Worm (Caenorhabditis elegans) whole organism, L4 larva: ENCODE measurements around the gene madf-5.

ENCODE experiments used
- F26F4.8 ChIP-seq: fragments of 200-800 bp; sonication (Bioruptor generic); conservative IDR thresholded peaks from 2 replicates; pipeline ENCODE4 v1.3.6; 2022; ENCODE audit warnings: missing genetic modification characterization, missing compliant biosample characterization
- F49E8.2 ChIP-seq: sonication (generic microtip); optimal IDR thresholded peaks from 2 replicates; lab custom pipeline; 2016; ENCODE audit warnings: missing compliant biosample characterization, mild to moderate bottlenecking, missing genetic modification characterization, borderline replicate concordance
- R02D3.7 ChIP-seq: fragments of 150-350 bp; sonication (generic microtip); optimal IDR thresholded peaks from 3 replicates; lab custom pipeline; 2014; ENCODE audit warnings: missing biosample characterization, missing genetic modification characterization
- T26A8.4 ChIP-seq: fragments of 200-800 bp; sonication (Bioruptor generic); IDR thresholded peaks from 2 replicates; pipeline ENCODE4 v1.3.6; 2022; ENCODE audit warnings: missing genetic modification characterization, missing compliant biosample characterization
- Y48G9A.11 ChIP-seq: fragments of 200-800 bp; sonication (Bioruptor generic); IDR thresholded peaks from 2 replicates; pipeline ENCODE4 v1.3.6; 2022; ENCODE audit warnings: missing genetic modification reagents, missing genetic modification characterization, missing compliant biosample characterization
- attf-4 ChIP-seq: sonication (generic microtip); optimal IDR thresholded peaks from 3 replicates; lab custom pipeline; 2017; ENCODE audit warnings: missing biosample characterization, missing genetic modification characterization
- ceh-28 ChIP-seq: fragments of 150-350 bp; optimal IDR thresholded peaks from 2 replicates; lab custom pipeline; 2014; ENCODE audit warnings: missing biosample characterization, missing genetic modification reagents, missing genetic modification characterization
- ceh-82 ChIP-seq: sonication (generic microtip); optimal IDR thresholded peaks from 2 replicates; lab custom pipeline; 2017; ENCODE audit warnings: missing biosample characterization, missing genetic modification characterization
- cey-2 ChIP-seq: sonication (generic microtip); optimal IDR thresholded peaks from 3 replicates; lab custom pipeline; 2017; ENCODE audit warnings: missing genetic modification characterization, mild to moderate bottlenecking, missing compliant biosample characterization, antibody characterized with exemption, borderline replicate concordance; ENCODE audit not compliant: insufficient read depth
- ctbp-1 ChIP-seq: fragments of 200-800 bp; sonication (Bioruptor generic); IDR thresholded peaks from 2 replicates; pipeline ENCODE4 v1.3.6; 2022; ENCODE audit warnings: missing genetic modification reagents, missing genetic modification characterization, missing compliant biosample characterization
- daf-12 ChIP-seq: fragments of 150-350 bp; optimal IDR thresholded peaks from 2 replicates; lab custom pipeline; 2014; ENCODE audit warnings: missing biosample characterization, missing genetic modification reagents, missing genetic modification characterization
- daf-16 ChIP-seq, 3 experiments: sonication (generic microtip); optimal IDR thresholded peaks; 2 replicates each; lab custom pipeline; 2016 to 2017; ENCODE audit warnings: missing genetic modification characterization in 3 of 3, missing genetic modification reagents in 3 of 3, mild to moderate bottlenecking in 2 of 3, missing compliant biosample characterization in 2 of 3, missing biosample characterization in 1 of 3, moderate library complexity in 1 of 3
- daf-19 ChIP-seq: fragments of 200-800 bp; sonication (Bioruptor generic); conservative IDR thresholded peaks from 2 replicates; pipeline ENCODE4 v1.3.6; 2022; ENCODE audit warnings: missing genetic modification characterization, missing compliant biosample characterization
- dmd-6 ChIP-seq: fragments of 200-800 bp; sonication (Bioruptor generic); IDR thresholded peaks from 2 replicates; pipeline ENCODE4 v1.3.6; 2022; ENCODE audit warnings: missing genetic modification reagents, missing genetic modification characterization, missing compliant biosample characterization
- dpl-1 ChIP-seq: fragments of 150-350 bp; optimal IDR thresholded peaks from 2 replicates; lab custom pipeline; 2014; ENCODE audit warnings: missing biosample characterization, missing genetic modification reagents, missing genetic modification characterization
- egl-27 ChIP-seq: sonication (generic microtip); optimal IDR thresholded peaks from 3 replicates; lab custom pipeline; 2017; ENCODE audit warnings: missing biosample characterization, missing genetic modification reagents, missing genetic modification characterization
- fkh-10 ChIP-seq: fragments of 150-350 bp; optimal IDR thresholded peaks from 2 replicates; lab custom pipeline; 2014; ENCODE audit warnings: missing biosample characterization, missing genetic modification reagents, missing genetic modification characterization
- fos-1 ChIP-seq: fragments of 150-350 bp; optimal IDR thresholded peaks from 2 replicates; lab custom pipeline; 2014; ENCODE audit warnings: missing biosample characterization, missing genetic modification characterization
- hif-1 ChIP-seq, 2 experiments: sonication (generic microtip); optimal IDR thresholded peaks; 2 replicates each; lab custom pipeline; 2016 to 2017; ENCODE audit warnings: missing compliant biosample characterization in 2 of 2, missing genetic modification characterization in 2 of 2, missing genetic modification reagents in 2 of 2, missing genotype in 2 of 2, mild to moderate bottlenecking in 1 of 2
- hlh-11 ChIP-seq: fragments of 200-800 bp; sonication (Bioruptor generic); optimal IDR thresholded peaks from 2 replicates; lab custom pipeline; 2018; ENCODE audit warnings: mild to moderate bottlenecking, missing genetic modification characterization, missing compliant biosample characterization
- jun-1 ChIP-seq: fragments of 150-350 bp; optimal IDR thresholded peaks from 2 replicates; lab custom pipeline; 2014; ENCODE audit warnings: missing biosample characterization, missing genetic modification reagents, missing genetic modification characterization
- lim-7 ChIP-seq: fragments of 200-800 bp; sonication (Bioruptor generic); IDR thresholded peaks from 2 replicates; pipeline ENCODE4 v1.3.6; 2022; ENCODE audit warnings: missing genetic modification characterization, missing compliant biosample characterization
- lin-1 ChIP-seq: fragments of 200-800 bp; sonication (Bioruptor generic); IDR thresholded peaks from 2 replicates; pipeline ENCODE4 v1.3.6; 2022; ENCODE audit warnings: missing genetic modification reagents, missing genetic modification characterization, missing compliant biosample characterization
- lin-13 ChIP-seq: fragments of 150-350 bp; optimal IDR thresholded peaks from 2 replicates; lab custom pipeline; 2014; ENCODE audit warnings: missing biosample characterization, missing genetic modification reagents, missing genetic modification characterization
- lin-39 ChIP-seq: fragments of 150-350 bp; optimal IDR thresholded peaks from 2 replicates; lab custom pipeline; 2014; ENCODE audit warnings: missing biosample characterization, missing genetic modification reagents, missing genetic modification characterization
- lir-3 ChIP-seq: sonication (generic microtip); optimal IDR thresholded peaks from 2 replicates; lab custom pipeline; 2016; ENCODE audit warnings: mild to moderate bottlenecking, missing genetic modification characterization, missing compliant biosample characterization
- mdt-29 ChIP-seq: fragments of 200-800 bp; sonication (Bioruptor generic); IDR thresholded peaks from 2 replicates; pipeline ENCODE4 v1.3.6; 2022; ENCODE audit warnings: missing genetic modification reagents, missing genetic modification characterization, missing compliant biosample characterization
- mep-1 ChIP-seq: fragments of 150-350 bp; sonication (generic microtip); optimal IDR thresholded peaks from 3 replicates; lab custom pipeline; 2014; ENCODE audit warnings: missing biosample characterization, missing genetic modification characterization
- nhr-102 ChIP-seq: sonication (generic microtip); optimal IDR thresholded peaks from 2 replicates; lab custom pipeline; 2016; ENCODE audit warnings: mild to moderate bottlenecking, missing genetic modification characterization, moderate library complexity, missing compliant biosample characterization
- nhr-11 ChIP-seq: fragments of 150-350 bp; optimal IDR thresholded peaks from 2 replicates; lab custom pipeline; 2014; ENCODE audit warnings: missing biosample characterization, missing genetic modification characterization
- nhr-111 ChIP-seq: fragments of 200-800 bp; sonication (Bioruptor generic); optimal IDR thresholded peaks from 2 replicates; lab custom pipeline; 2018; ENCODE audit warnings: mild to moderate bottlenecking, missing genetic modification characterization, missing compliant biosample characterization
- nhr-42 ChIP-seq: fragments of 200-800 bp; sonication (Bioruptor generic); IDR thresholded peaks from 2 replicates; pipeline ENCODE4 v1.3.6; 2022; ENCODE audit warnings: missing genetic modification characterization, missing compliant biosample characterization
- nhr-48 ChIP-seq: sonication (generic microtip); optimal IDR thresholded peaks from 2 replicates; lab custom pipeline; 2016; ENCODE audit warnings: mild to moderate bottlenecking, missing genetic modification characterization, missing compliant biosample characterization
- nhr-76 ChIP-seq: fragments of 150-350 bp; optimal IDR thresholded peaks from 2 replicates; lab custom pipeline; 2014; ENCODE audit warnings: missing biosample characterization, missing genetic modification characterization
- rbr-2 ChIP-seq: sonication (generic microtip); optimal IDR thresholded peaks from 2 replicates; lab custom pipeline; 2016; ENCODE audit warnings: missing genotype, missing genetic modification characterization, missing compliant biosample characterization
- saeg-2 ChIP-seq: fragments of 200-800 bp; sonication (Bioruptor generic); IDR thresholded peaks from 2 replicates; pipeline ENCODE4 v1.3.6; 2022; ENCODE audit warnings: missing genetic modification reagents, missing genetic modification characterization, missing compliant biosample characterization
- unc-39 ChIP-seq: sonication (generic microtip); optimal IDR thresholded peaks from 2 replicates; lab custom pipeline; 2017; ENCODE audit warnings: missing biosample characterization, missing genetic modification characterization
- zfp-2 ChIP-seq: sonication (generic microtip); optimal IDR thresholded peaks from 2 replicates; lab custom pipeline; 2016; ENCODE audit warnings: mild to moderate bottlenecking, missing genetic modification characterization, missing compliant biosample characterization

Gene madf-5

DNA sequence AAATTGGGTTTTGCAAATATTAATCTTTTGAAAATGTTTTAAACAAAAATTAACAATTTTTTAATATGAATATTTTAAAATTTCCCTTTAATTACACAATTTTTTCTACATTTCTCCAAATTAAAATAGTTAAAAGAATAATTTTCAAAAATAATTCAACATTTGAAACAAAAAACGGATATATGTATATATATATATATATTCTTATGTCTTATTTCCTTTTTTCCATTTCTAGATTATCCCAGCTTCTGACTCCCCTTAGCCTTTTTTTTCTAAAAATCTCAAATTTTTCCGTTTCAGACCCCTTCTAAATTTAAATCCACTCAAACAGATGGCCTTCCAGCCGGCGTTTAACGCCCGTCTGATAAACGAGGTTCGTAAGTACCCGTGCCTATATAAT, at the start of gene madf-5:
Gene madf-5, plus strand, starts transcription at position 301 of the 400 bp plus-strand sequence.
- TF ChIP-seq attf-4 (tag; lab: Kevin White, UChicago) (no peak), daf-19 (GFP tag; lab: Robert Waterston, UW) (no peak), nhr-102 (no peak), jun-1 (tag; lab: Kevin White, UChicago) (no peak), ctbp-1 (no peak), rbr-2 (tag; lab: Kevin White, UChicago) (no peak), lin-39 (tag; lab: Kevin White, UChicago) (no peak), Y48G9A.11 (GFP tag; lab: Robert Waterston, UW) (no peak), ceh-28 (tag; lab: Kevin White, UChicago) (no peak), nhr-111 (GFP tag; lab: Kevin White, UChicago) (no peak), hlh-11 (tag; lab: Kevin White, UChicago) (no peak)

DNA sequence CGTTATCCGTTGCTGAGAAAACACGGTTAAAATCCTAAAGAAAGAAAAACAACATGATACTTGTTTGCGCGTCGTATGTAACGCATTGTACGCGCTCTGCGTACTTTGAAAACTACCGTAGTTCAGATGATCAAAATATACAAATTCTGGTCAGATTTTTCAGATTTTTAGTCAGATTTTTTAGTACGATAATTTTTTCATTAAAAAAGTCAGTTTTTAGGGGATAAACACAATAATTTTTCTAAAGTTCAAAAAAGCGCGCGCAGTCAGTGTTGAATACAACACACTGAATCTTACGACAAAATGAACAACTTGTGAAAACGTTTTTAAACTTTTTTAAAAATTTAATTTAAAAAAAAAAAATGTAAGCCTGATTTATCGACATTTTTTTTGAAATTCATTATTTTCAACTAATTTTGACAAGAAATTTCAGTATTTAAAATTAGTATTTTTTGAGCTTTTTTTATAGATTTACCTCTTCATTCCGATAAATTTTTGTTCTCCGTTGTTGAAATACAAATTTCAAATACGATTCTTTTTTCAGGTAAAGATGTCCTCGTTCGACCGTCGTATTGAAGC, 49.7 kb upstream of the madf-5 start, which contains the start of gene pot-2:
Gene pot-2, plus strand, starts transcription at position 529 of the 579 bp plus-strand sequence.
- TF ChIP-seq lir-3 (tag; lab: Kevin White, UChicago) (no peak), T26A8.4 (GFP tag; lab: Robert Waterston, UW) (no peak), F26F4.8 (GFP tag; lab: Robert Waterston, UW) (no peak), daf-19 (GFP tag; lab: Robert Waterston, UW) (no peak), fos-1 (no peak), R02D3.7 (tag; lab: Kevin White, UChicago) (no peak), F49E8.2 (tag; lab: Kevin White, UChicago) (no peak), dpl-1 (GFP tag; lab: Kevin White, UChicago) (no peak), Y48G9A.11 (GFP tag; lab: Robert Waterston, UW) (no peak), zfp-2 (tag; lab: Kevin White, UChicago) (no peak), daf-16 (GFP tag; optimal IDR thresholded peaks at IDR 0.05; lab: Kevin White, UChicago) (no peak), daf-16 (tag; optimal IDR thresholded peaks at IDR 0.05; lab: Kevin White, UChicago) (no peak), lin-1 (GFP tag; lab: Robert Waterston, UW) (no peak), nhr-48 (no peak), nhr-42 (no peak), fkh-10 (no peak), saeg-2 (GFP tag; lab: Robert Waterston, UW) (no peak), lin-13 (GFP tag; lab: Kevin White, UChicago) (no peak), mdt-29 (GFP tag; lab: Robert Waterston, UW) (no peak), nhr-11 (tag; lab: Kevin White, UChicago) (no peak), egl-27 (no peak)

DNA sequence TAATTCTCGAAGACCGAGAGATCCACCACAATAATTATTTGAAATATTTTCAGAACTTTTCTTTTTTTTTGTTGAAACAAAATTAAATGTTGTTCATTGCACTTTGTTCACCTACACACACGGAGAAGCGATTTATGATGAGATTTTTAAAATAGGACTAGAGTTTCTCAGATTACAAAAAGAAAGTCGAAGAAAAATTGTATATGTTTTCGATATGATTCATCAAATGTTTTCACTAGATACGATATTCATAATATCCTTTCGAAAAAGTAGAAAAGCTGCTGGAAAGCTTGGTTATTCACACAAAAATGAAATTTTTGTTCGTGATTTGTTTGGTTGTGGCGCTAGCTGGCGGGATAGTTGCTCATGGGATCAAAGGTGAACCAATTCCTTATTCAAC, 48.4 kb upstream of the madf-5 start, which contains the start of gene F57C2.4:
Gene F57C2.4, plus strand, starts transcription at position 301 of the 400 bp plus-strand sequence.
- TF ChIP-seq lim-7, result no peak
- TF ChIP-seq F26F4.8 (GFP tag; lab: Robert Waterston, UW), result no peak
- no peak for TF ChIP-seq nhr-111 (GFP tag; lab: Kevin White, UChicago)
- no peak for TF ChIP-seq F49E8.2 (tag; lab: Kevin White, UChicago)
- TF ChIP-seq daf-19 (GFP tag; lab: Robert Waterston, UW), result no peak
- TF ChIP-seq mdt-29 (GFP tag; lab: Robert Waterston, UW), result no peak
- no peak for TF ChIP-seq mep-1 (tag; lab: Kevin White, UChicago)
- no peak for TF ChIP-seq ceh-82 (tag; lab: Kevin White, UChicago)
- TF ChIP-seq daf-12, result no peak
- no peak for TF ChIP-seq ctbp-1
- no peak for TF ChIP-seq lir-3 (tag; lab: Kevin White, UChicago)
- TF ChIP-seq attf-4 (tag; lab: Kevin White, UChicago), result no peak
- no peak for TF ChIP-seq unc-39 (tag; lab: Kevin White, UChicago)
- no peak for TF ChIP-seq nhr-102
- no peak for TF ChIP-seq nhr-76 (tag; lab: Kevin White, UChicago)
- no peak for TF ChIP-seq hif-1 (tag; optimal IDR thresholded peaks at IDR 0.05; lab: Kevin White, UChicago)
- TF ChIP-seq dmd-6 (GFP tag; lab: Robert Waterston, UW), result no peak
- no peak for TF ChIP-seq cey-2
